Fruit fly (Drosophila melanogaster) Kc167 (cell line): ENCODE data around the gene Hnf4.

Experiments used
- Myc ChIP-seq: fragments of >200 bp; optimal IDR thresholded peaks from 2 replicates; lab custom pipeline; 2017; ENCODE audit warnings: missing external identifiers
- insv ChIP-seq: fragments of >200 bp; optimal IDR thresholded peaks from 3 replicates; lab custom pipeline; 2018; ENCODE audit warnings: missing external identifiers
- psq ChIP-seq: fragments of >200 bp; optimal IDR thresholded peaks from 2 replicates; lab custom pipeline; 2017; ENCODE audit warnings: missing external identifiers
- ttk ChIP-seq: sonication (Bioruptor generic); optimal IDR thresholded peaks from 2 replicates; lab custom pipeline; 2017; ENCODE audit warnings: missing external identifiers

DNA sequence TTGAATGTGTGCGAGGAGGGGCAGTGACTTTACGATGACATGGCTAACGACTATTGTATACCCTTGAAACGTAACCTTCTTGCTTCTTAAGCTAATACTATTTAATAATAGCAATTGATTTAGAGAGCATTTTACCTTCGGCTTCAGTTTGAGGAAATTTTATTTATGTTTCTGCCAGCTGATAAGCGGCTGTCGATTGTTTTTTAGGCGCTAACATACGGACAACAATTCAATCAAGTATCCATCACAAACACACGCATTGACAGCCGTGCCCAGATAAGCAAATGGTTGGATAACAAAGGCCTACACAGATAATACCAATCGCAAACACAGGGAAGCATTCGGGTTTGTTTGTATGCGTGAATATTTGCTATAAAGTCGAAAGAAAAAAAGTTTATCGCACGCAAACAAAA is 28.8 kb upstream of the Hnf4 start:
- no peak for TF ChIP-seq insv (lab: Kevin White, UChicago)
- TF ChIP-seq psq (lab: Kevin White, UChicago): no peak
- no peak for TF ChIP-seq Myc (lab: Kevin White, UChicago)
- no peak for TF ChIP-seq ttk (lab: Kevin White, UChicago)
